Worm (Caenorhabditis elegans) whole organism, L2 larva: Measurements from ENCODE around the gene F29B9.12.

Experiments
- C34F6.9 ChIP-seq: fragments of 150-350 bp; optimal IDR thresholded peaks from 2 replicates; lab custom pipeline; 2014; ENCODE audit warnings: missing biosample characterization, missing genetic modification characterization
- F13H6.1 ChIP-seq: sonication (generic microtip); optimal IDR thresholded peaks from 2 replicates; lab custom pipeline; 2016; ENCODE audit warnings: missing genetic modification characterization, missing compliant biosample characterization
- R02D3.7 ChIP-seq: fragments of 150-350 bp; optimal IDR thresholded peaks from 2 replicates; lab custom pipeline; 2014; ENCODE audit warnings: missing biosample characterization, missing genetic modification characterization
- Y55F3AM.14 ChIP-seq: fragments of 200-800 bp; sonication (Bioruptor generic); optimal IDR thresholded peaks from 2 replicates; lab custom pipeline; 2018; ENCODE audit warnings: mild to moderate bottlenecking, missing genetic modification characterization, missing compliant biosample characterization
- ZK546.5 ChIP-seq: sonication (generic microtip); optimal IDR thresholded peaks from 2 replicates; lab custom pipeline; 2017; ENCODE audit warnings: missing biosample characterization, missing genetic modification characterization
- ceh-16 ChIP-seq: fragments of 150-350 bp; optimal IDR thresholded peaks from 2 replicates; lab custom pipeline; 2014; ENCODE audit warnings: missing biosample characterization, missing genetic modification characterization
- ceh-82 ChIP-seq: fragments of 150-350 bp; optimal IDR thresholded peaks from 2 replicates; lab custom pipeline; 2014; ENCODE audit warnings: missing biosample characterization, missing genetic modification characterization
- crh-2 ChIP-seq: sonication (generic microtip); optimal IDR thresholded peaks from 2 replicates; lab custom pipeline; 2017; ENCODE audit warnings: missing biosample characterization, missing genetic modification characterization
- dmd-4 ChIP-seq: sonication (generic microtip); optimal IDR thresholded peaks from 2 replicates; lab custom pipeline; 2017; ENCODE audit warnings: missing biosample characterization, missing genetic modification characterization
- elt-1 ChIP-seq: fragments of 150-350 bp; optimal IDR thresholded peaks from 2 replicates; lab custom pipeline; 2014; ENCODE audit warnings: missing biosample characterization, missing genetic modification characterization
- elt-3 ChIP-seq: sonication (generic microtip); optimal IDR thresholded peaks from 2 replicates; lab custom pipeline; 2017; ENCODE audit warnings: missing biosample characterization, missing genetic modification characterization
- fos-1 ChIP-seq: fragments of 150-350 bp; optimal IDR thresholded peaks from 2 replicates; lab custom pipeline; 2014; ENCODE audit warnings: missing biosample characterization, missing genetic modification characterization
- gmeb-1 ChIP-seq: fragments of 150-350 bp; optimal IDR thresholded peaks from 2 replicates; lab custom pipeline; 2014; ENCODE audit warnings: missing biosample characterization, missing genetic modification characterization
- lin-11 ChIP-seq: fragments of 150-350 bp; sonication (generic microtip); optimal IDR thresholded peaks from 2 replicates; lab custom pipeline; 2014; ENCODE audit warnings: missing biosample characterization, missing genetic modification characterization, inconsistent platforms, mixed read lengths
- lin-13 ChIP-seq: fragments of 150-350 bp; optimal IDR thresholded peaks from 2 replicates; lab custom pipeline; 2014; ENCODE audit warnings: missing biosample characterization, missing genetic modification reagents, missing genetic modification characterization
- lin-39 ChIP-seq: fragments of 150-350 bp; optimal IDR thresholded peaks from 2 replicates; lab custom pipeline; 2014; ENCODE audit warnings: missing biosample characterization, missing genetic modification reagents, missing genetic modification characterization
- lsy-2 ChIP-seq, 2 experiments: fragments of 150-350 bp in 1 of 2; sonication (generic microtip) in 1 of 2; optimal IDR thresholded peaks; 2 replicates each; lab custom pipeline; 2014 to 2017; ENCODE audit warnings: missing biosample characterization in 2 of 2, missing genetic modification characterization in 2 of 2
- mab-5 ChIP-seq: fragments of 150-350 bp; optimal IDR thresholded peaks from 2 replicates; lab custom pipeline; 2014; ENCODE audit warnings: missing biosample characterization, missing genetic modification characterization
- mbf-1 ChIP-seq: sonication (generic microtip); optimal IDR thresholded peaks from 2 replicates; lab custom pipeline; 2017; ENCODE audit warnings: missing biosample characterization, missing genetic modification characterization
- mdl-1 ChIP-seq, 2 experiments: fragments of 150-350 bp in 1 of 2; sonication (generic microtip) in 1 of 2; optimal IDR thresholded peaks; 2 replicates each; lab custom pipeline; 2017; ENCODE audit warnings: missing biosample characterization in 2 of 2, missing genetic modification characterization in 2 of 2
- nhr-11 ChIP-seq: fragments of 150-350 bp; optimal IDR thresholded peaks from 2 replicates; lab custom pipeline; 2014; ENCODE audit warnings: missing biosample characterization, missing genetic modification characterization
- nhr-12 ChIP-seq: fragments of 150-350 bp; optimal IDR thresholded peaks from 2 replicates; lab custom pipeline; 2014; ENCODE audit warnings: missing biosample characterization, missing genetic modification characterization
- nhr-21 ChIP-seq: fragments of 150-350 bp; optimal IDR thresholded peaks from 2 replicates; lab custom pipeline; 2014; ENCODE audit warnings: missing biosample characterization, missing genetic modification characterization
- nhr-23 ChIP-seq: fragments of 150-350 bp; optimal IDR thresholded peaks from 2 replicates; lab custom pipeline; 2014; ENCODE audit warnings: missing biosample characterization, missing genetic modification reagents, missing genetic modification characterization
- nhr-237 ChIP-seq: fragments of 150-350 bp; optimal IDR thresholded peaks from 2 replicates; lab custom pipeline; 2014; ENCODE audit warnings: missing biosample characterization, missing genetic modification characterization
- nhr-25 ChIP-seq: fragments of 150-350 bp; sonication (generic microtip); optimal IDR thresholded peaks from 3 replicates; lab custom pipeline; 2014; ENCODE audit warnings: missing biosample characterization, missing genetic modification characterization
- nhr-77 ChIP-seq: fragments of 150-350 bp; optimal IDR thresholded peaks from 2 replicates; lab custom pipeline; 2014; ENCODE audit warnings: missing biosample characterization, missing genetic modification characterization
- sem-4 ChIP-seq: fragments of 150-350 bp; optimal IDR thresholded peaks from 2 replicates; lab custom pipeline; 2014; ENCODE audit warnings: missing biosample characterization, missing genetic modification reagents, missing genetic modification characterization
- skn-1 ChIP-seq: sonication (generic microtip); optimal IDR thresholded peaks from 2 replicates; lab custom pipeline; 2017; ENCODE audit warnings: missing biosample characterization, missing genetic modification characterization
- sma-9 ChIP-seq, 2 experiments: fragments of 150-350 bp in 1 of 2; sonication (generic microtip) in 1 of 2; optimal IDR thresholded peaks; 2 replicates each; lab custom pipeline; 2014 to 2016; ENCODE audit warnings: missing genetic modification characterization in 2 of 2, mild to moderate bottlenecking in 1 of 2, missing biosample characterization in 1 of 2, missing compliant biosample characterization in 1 of 2, missing genetic modification reagents in 1 of 2, moderate library complexity in 1 of 2
- unc-39 ChIP-seq: fragments of 150-350 bp; optimal IDR thresholded peaks from 2 replicates; lab custom pipeline; 2014; ENCODE audit warnings: missing biosample characterization, missing genetic modification characterization
- unc-55 ChIP-seq: fragments of 150-350 bp; sonication (generic microtip); optimal IDR thresholded peaks from 3 replicates; lab custom pipeline; 2014; ENCODE audit warnings: missing biosample characterization, missing genetic modification reagents, missing genetic modification characterization
- zag-1 ChIP-seq: fragments of 150-350 bp; optimal IDR thresholded peaks from 2 replicates; lab custom pipeline; 2014; ENCODE audit warnings: missing biosample characterization, missing genetic modification characterization
- ztf-1 ChIP-seq: fragments of 200-800 bp; sonication (Bioruptor generic); conservative IDR thresholded peaks from 2 replicates; pipeline ENCODE4 v1.3.6; 2022; ENCODE audit warnings: missing genetic modification characterization, missing compliant biosample characterization
- ztf-11 ChIP-seq: sonication (generic microtip); optimal IDR thresholded peaks from 2 replicates; lab custom pipeline; 2017; ENCODE audit warnings: missing biosample characterization, missing genetic modification characterization
- ztf-4 ChIP-seq: fragments of 150-350 bp; optimal IDR thresholded peaks from 2 replicates; lab custom pipeline; 2014; ENCODE audit warnings: missing biosample characterization, missing genetic modification characterization

F29B9.12 gene

DNA sequence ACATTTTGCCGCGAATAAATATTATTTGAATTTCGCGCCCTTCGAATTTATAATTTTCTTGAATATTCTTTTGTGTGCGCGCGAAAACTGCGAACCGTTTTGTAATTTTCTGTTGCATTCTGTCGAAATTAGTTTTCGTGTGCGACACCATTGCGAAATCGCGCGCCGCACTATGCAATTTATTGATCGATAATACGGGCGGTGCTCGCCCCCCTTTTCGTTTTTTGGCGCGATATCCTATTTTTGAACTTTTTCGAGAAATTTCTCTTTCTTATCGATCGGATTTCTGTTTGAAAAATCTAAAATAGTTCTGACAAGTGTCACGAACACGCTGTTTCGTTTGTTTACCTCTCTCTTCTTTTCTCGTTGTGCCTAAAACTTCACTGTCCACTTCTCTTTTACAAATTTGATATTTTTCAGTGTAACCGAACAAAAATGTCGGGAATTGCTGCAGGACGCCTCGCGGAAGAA lies 18.7 kb upstream of the F29B9.12 start, which contains the start of gene ubc-9 (continued):
- TF ChIP-seq unc-55 (GFP tag; lab: Kevin White, UChicago) (peak; percentile 87), nhr-12 (tag; lab: Kevin White, UChicago) (no peak), fos-1 (tag; lab: Kevin White, UChicago) (peak; percentile 32), sma-9 (GFP tag; optimal IDR thresholded peaks at IDR 0.05; lab: Kevin White, UChicago) (peak; percentile 49), sma-9 (tag; optimal IDR thresholded peaks at IDR 0.05; lab: Kevin White, UChicago) (no peak), crh-2 (tag; lab: Kevin White, UChicago) (peak; percentile 63), Y55F3AM.14 (no peak), elt-1 (tag; lab: Kevin White, UChicago) (no peak), F13H6.1 (tag; lab: Kevin White, UChicago) (peak; percentile 81), sem-4 (no peak), nhr-237 (tag; lab: Kevin White, UChicago) (no peak), ztf-11 (no peak), dmd-4 (tag; lab: Kevin White, UChicago) (no peak), mab-5 (tag; lab: Kevin White, UChicago) (peak; percentile 46), lin-11 (tag; lab: Kevin White, UChicago) (peak; percentile 44), mbf-1 (no peak), C34F6.9 (tag; lab: Kevin White, UChicago) (peak; percentile 76), unc-39 (tag; lab: Kevin White, UChicago) (no peak), nhr-25 (tag; lab: Kevin White, UChicago) (peak; percentile 55), elt-3 (no peak), mdl-1 (tag; optimal IDR thresholded peaks at IDR 0.05; lab: Kevin White, UChicago) (no peak), nhr-11 (tag; lab: Kevin White, UChicago) (no peak), nhr-77 (no peak), lin-13 (GFP tag; lab: Kevin White, UChicago) (peak; percentile 89)
- TF ChIP-seq, all 48 proteins: peak for 19

DNA sequence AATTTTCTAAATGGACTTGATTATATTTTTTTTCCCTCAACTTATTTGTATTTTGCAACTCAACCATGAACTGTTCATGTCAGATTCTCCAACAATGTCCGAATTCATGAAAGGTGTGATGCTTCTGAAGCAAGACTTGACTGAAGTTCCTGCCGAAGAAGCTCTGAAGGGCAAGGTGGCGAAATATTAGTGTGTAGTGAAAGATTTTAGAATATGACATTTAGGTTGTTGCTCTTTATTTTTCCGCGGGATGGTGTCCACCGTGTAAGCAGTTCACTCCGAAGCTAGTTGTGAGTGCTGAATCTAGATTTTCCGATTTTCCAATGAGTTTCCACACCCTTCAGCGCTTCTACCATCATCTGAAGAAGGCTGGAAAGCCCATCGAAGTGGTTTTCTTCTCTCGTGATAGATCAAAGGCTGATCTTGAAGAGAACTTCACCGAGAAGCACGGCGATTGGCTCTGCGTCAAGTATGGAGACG lies 16.9 kb upstream of the F29B9.12 start, which contains the start of gene F29B9.5:
F29B9.5 (plus strand) TSS at position 51 of the 480 bp plus-strand sequence.
- no peak for TF ChIP-seq lsy-2 (tag; optimal IDR thresholded peaks at IDR 0.05; lab: Kevin White, UChicago)
- TF ChIP-seq nhr-11 (tag; lab: Kevin White, UChicago): no peak
- no peak for TF ChIP-seq dmd-4 (tag; lab: Kevin White, UChicago)
- no peak for TF ChIP-seq skn-1 (tag; lab: Kevin White, UChicago)
- no peak for TF ChIP-seq nhr-21 (tag; lab: Kevin White, UChicago)
- no peak for TF ChIP-seq C34F6.9 (tag; lab: Kevin White, UChicago)
- TF ChIP-seq ceh-16 (tag; lab: Kevin White, UChicago): no peak
- TF ChIP-seq gmeb-1 (tag; lab: Kevin White, UChicago): no peak

ce11 chrIV:4652962-4653361 lies 16.4 kb upstream of the F29B9.12 start, which contains the start of gene psr-1:
Gene psr-1 (plus strand): TSS chrIV:4653262.
- no peak for TF ChIP-seq elt-3
- TF ChIP-seq ceh-82 (tag; lab: Kevin White, UChicago): no peak
- TF ChIP-seq dmd-4 (tag; lab: Kevin White, UChicago): no peak
- no peak for TF ChIP-seq nhr-77

DNA sequence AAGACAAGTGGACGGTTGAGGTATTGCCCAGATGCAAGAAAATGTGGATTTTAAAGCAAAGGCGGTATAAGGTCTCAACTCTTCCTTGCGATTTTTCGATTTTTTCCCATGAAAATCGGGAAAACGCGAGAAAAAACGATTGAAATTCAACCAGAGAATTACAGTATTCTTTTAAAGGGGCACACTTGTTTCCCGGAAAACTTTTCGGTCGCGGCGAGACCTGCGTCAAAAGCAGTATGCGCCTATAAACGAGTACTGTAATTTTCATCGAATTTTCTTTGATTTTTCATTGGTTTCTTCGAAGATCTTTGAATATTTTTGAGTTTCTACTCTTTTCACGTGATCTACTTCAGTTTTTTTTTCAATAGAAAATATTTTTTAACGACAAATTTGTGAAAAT lies 15.6 kb upstream of the F29B9.12 start:
- TF ChIP-seq dmd-4 (tag; lab: Kevin White, UChicago) (no peak), ztf-4 (tag; lab: Kevin White, UChicago) (no peak), lin-13 (GFP tag; lab: Kevin White, UChicago) (no peak), elt-1 (tag; lab: Kevin White, UChicago) (no peak), crh-2 (tag; lab: Kevin White, UChicago) (no peak), lsy-2 (tag; optimal IDR thresholded peaks at IDR 0.05; lab: Kevin White, UChicago) (no peak), ceh-82 (tag; lab: Kevin White, UChicago) (no peak), nhr-12 (tag; lab: Kevin White, UChicago) (no peak), ZK546.5 (no peak), fos-1 (tag; lab: Kevin White, UChicago) (no peak), R02D3.7 (no peak), mbf-1 (no peak), nhr-23 (tag; lab: Kevin White, UChicago) (no peak)

DNA sequence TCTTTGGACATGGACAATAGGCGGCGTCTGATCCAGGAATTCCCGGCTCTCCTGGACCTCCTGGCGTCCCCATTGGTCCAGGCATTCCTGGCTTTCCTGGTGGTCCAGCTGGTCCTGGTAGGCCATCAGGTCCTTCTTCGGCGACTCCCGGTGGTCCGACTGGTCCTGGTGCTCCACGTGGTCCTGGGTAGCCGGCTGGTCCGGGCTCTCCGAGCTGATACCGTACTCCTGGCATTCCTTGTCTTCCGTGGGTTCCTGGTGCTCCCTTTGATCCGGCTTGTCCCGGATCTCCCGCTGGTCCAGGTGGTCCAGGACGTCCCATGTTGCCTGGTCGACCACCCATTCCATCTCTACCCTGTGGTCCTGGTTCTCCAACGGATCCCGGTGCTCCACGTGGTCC lies 13.4 kb upstream of the F29B9.12 start:
- TF ChIP-seq zag-1 (tag; lab: Kevin White, UChicago) (no peak), mbf-1 (no peak), ztf-1 (no peak), crh-2 (tag; lab: Kevin White, UChicago) (no peak), ceh-82 (tag; lab: Kevin White, UChicago) (no peak), skn-1 (tag; lab: Kevin White, UChicago) (no peak), ceh-16 (tag; lab: Kevin White, UChicago) (no peak), nhr-77 (no peak), nhr-12 (tag; lab: Kevin White, UChicago) (no peak), lin-39 (no peak), elt-1 (tag; lab: Kevin White, UChicago) (no peak)
- TF ChIP-seq, all 48 proteins: peak for 0
